Fruit fly (Drosophila melanogaster) whole organism, embryonic: Measurements from ENCODE around the gene amrt.
A peak's percentile ranks its signal among the peaks of the same experiment; 100 is the strongest.

ENCODE experiments used
- Antp ChIP-seq: fragments of 200-800 bp; sonication (Bioruptor generic); optimal IDR thresholded peaks from 3 replicates; lab custom pipeline; 2016; ENCODE audit warnings: missing biosample characterization, missing genetic modification characterization
- Blimp-1 ChIP-seq: fragments of 200-800 bp; sonication (Bioruptor generic); optimal IDR thresholded peaks from 3 replicates; lab custom pipeline; 2018; ENCODE audit warnings: missing biosample characterization, missing genetic modification characterization, mild to moderate bottlenecking, moderate library complexity, missing genetic modification reagents
- CG10366 ChIP-seq: fragments of 200-800 bp; sonication (Bioruptor generic); IDR thresholded peaks from 2 replicates; pipeline ENCODE4 v1.3.6; 2022; ENCODE audit warnings: missing biosample characterization, missing genetic modification characterization
- CG11723 ChIP-seq: fragments of 200-800 bp; sonication (Bioruptor generic); optimal IDR thresholded peaks from 2 replicates; lab custom pipeline; 2017; ENCODE audit warnings: missing biosample characterization, mild to moderate bottlenecking, missing genetic modification characterization
- CG12071 ChIP-seq: fragments of 200-800 bp; sonication (Bioruptor generic); optimal IDR thresholded peaks from 3 replicates; lab custom pipeline; 2018; ENCODE audit warnings: missing biosample characterization, mild to moderate bottlenecking, missing genetic modification characterization
- CG12155 ChIP-seq: fragments of 200-800 bp; sonication (Bioruptor generic); optimal IDR thresholded peaks from 3 replicates; lab custom pipeline; 2016; ENCODE audit warnings: missing biosample characterization, missing genetic modification characterization
- CG12659 ChIP-seq: fragments of 200-800 bp; sonication (Bioruptor generic); optimal IDR thresholded peaks from 3 replicates; lab custom pipeline; 2017; ENCODE audit warnings: mild to moderate bottlenecking, missing biosample characterization, missing genetic modification reagents, missing genetic modification characterization
- CG13775 ChIP-seq: fragments of 200-800 bp; sonication (Bioruptor generic); optimal IDR thresholded peaks from 3 replicates; lab custom pipeline; 2017; ENCODE audit warnings: missing biosample characterization, mild to moderate bottlenecking, missing genetic modification characterization
- CG14441 ChIP-seq: fragments of 200-800 bp; sonication (Bioruptor generic); IDR thresholded peaks from 2 replicates; pipeline ENCODE4 v1.3.6; 2022; ENCODE audit warnings: missing biosample characterization, missing genetic modification characterization
- CG14710 ChIP-seq: fragments of 200-800 bp; sonication (Bioruptor generic); optimal IDR thresholded peaks from 3 replicates; lab custom pipeline; 2019; ENCODE audit warnings: missing biosample characterization, mild to moderate bottlenecking, missing genetic modification characterization, moderate library complexity
- CG15073 ChIP-seq: fragments of 200-800 bp; sonication (Bioruptor generic); optimal IDR thresholded peaks from 2 replicates; lab custom pipeline; 2016; ENCODE audit warnings: missing biosample characterization, missing genetic modification characterization
- CG15696 ChIP-seq: fragments of 200-800 bp; sonication (Bioruptor generic); optimal IDR thresholded peaks from 2 replicates; lab custom pipeline; 2019; ENCODE audit warnings: missing biosample characterization, mild to moderate bottlenecking, missing genetic modification characterization, moderate library complexity
- CG2712 ChIP-seq: fragments of 200-800 bp; optimal IDR thresholded peaks from 3 replicates; lab custom pipeline; 2019; ENCODE audit warnings: missing biosample characterization, mild to moderate bottlenecking, missing genetic modification characterization, moderate library complexity
- CG4707 ChIP-seq: fragments of 200-800 bp; sonication (Bioruptor generic); optimal IDR thresholded peaks from 2 replicates; lab custom pipeline; 2018; ENCODE audit warnings: missing biosample characterization, mild to moderate bottlenecking, missing genetic modification characterization, moderate library complexity
- CG5245 ChIP-seq: fragments of 200-800 bp; sonication (Bioruptor generic); optimal IDR thresholded peaks from 3 replicates; lab custom pipeline; 2016; ENCODE audit warnings: missing biosample characterization, missing genetic modification characterization
- CG6765 ChIP-seq: fragments of 200-800 bp; sonication (Bioruptor generic); optimal IDR thresholded peaks from 3 replicates; lab custom pipeline; 2017; ENCODE audit warnings: missing biosample characterization, mild to moderate bottlenecking, missing genetic modification characterization
- CG7357 ChIP-seq: fragments of 200-800 bp; sonication (Bioruptor generic); IDR thresholded peaks from 3 replicates; pipeline ENCODE4 v1.3.6; 2022; ENCODE audit warnings: missing biosample characterization, missing genetic modification characterization
- CG7745 ChIP-seq: fragments of 200-800 bp; sonication (Bioruptor generic); optimal IDR thresholded peaks from 2 replicates; lab custom pipeline; 2018; ENCODE audit warnings: missing biosample characterization, mild to moderate bottlenecking, missing genetic modification characterization, moderate library complexity
- CG7928 ChIP-seq: fragments of 200-800 bp; sonication (Bioruptor generic); optimal IDR thresholded peaks from 2 replicates; lab custom pipeline; 2017; ENCODE audit warnings: missing biosample characterization, mild to moderate bottlenecking, missing genetic modification characterization
- CG8281 ChIP-seq: fragments of 200-800 bp; sonication (Bioruptor generic); optimal IDR thresholded peaks from 2 replicates; lab custom pipeline; 2018; ENCODE audit warnings: missing biosample characterization, mild to moderate bottlenecking, missing genetic modification characterization, moderate library complexity
- Camta ChIP-seq: fragments of 200-800 bp; sonication (Bioruptor generic); optimal IDR thresholded peaks from 2 replicates; lab custom pipeline; 2016; ENCODE audit warnings: missing biosample characterization, missing genetic modification characterization
- D ChIP-seq, 2 experiments: fragments of 200-800 bp in 1 of 2; fragments of >200 bp in 1 of 2; sonication (Bioruptor generic) in 1 of 2; optimal IDR thresholded peaks; 2 replicates in 1 of 2; 3 replicates in 1 of 2; lab custom pipeline; 2017; ENCODE audit warnings: mild to moderate bottlenecking in 1 of 2, missing biosample characterization in 1 of 2, missing genetic modification characterization in 1 of 2, missing genetic modification reagents in 1 of 2
- Dref ChIP-seq: fragments of 200-800 bp; sonication (Bioruptor generic); IDR thresholded peaks from 2 replicates; pipeline ENCODE4 v1.3.6; 2022; ENCODE audit warnings: missing biosample characterization, missing genetic modification characterization
- Drgx ChIP-seq: fragments of 200-800 bp; sonication (Bioruptor generic); IDR thresholded peaks from 2 replicates; pipeline ENCODE4 v1.3.6; 2022; ENCODE audit warnings: missing biosample characterization, missing genetic modification characterization
- Eip74EF ChIP-seq, 2 experiments: fragments of 200-800 bp in 1 of 2; fragments of >200 bp in 1 of 2; sonication (Bioruptor generic) in 1 of 2; optimal IDR thresholded peaks; 2 replicates each; lab custom pipeline; 2017 to 2019; ENCODE audit warnings: missing biosample characterization in 2 of 2, missing genetic modification characterization in 2 of 2, mild to moderate bottlenecking in 1 of 2, moderate library complexity in 1 of 2
- Mad ChIP-seq: fragments of 200-800 bp; sonication (Bioruptor generic); optimal IDR thresholded peaks from 2 replicates; lab custom pipeline; 2016; ENCODE audit warnings: missing biosample characterization, missing genetic modification characterization
- NK7.1 ChIP-seq: fragments of 200-800 bp; sonication (Bioruptor generic); optimal IDR thresholded peaks from 3 replicates; lab custom pipeline; 2016; ENCODE audit warnings: missing biosample characterization, missing genetic modification characterization
- Opbp ChIP-seq: fragments of 200-800 bp; sonication (Bioruptor generic); IDR thresholded peaks from 3 replicates; pipeline ENCODE4 v1.3.6; 2022; ENCODE audit warnings: missing biosample characterization, missing genetic modification characterization; ENCODE audit not compliant: partially characterized antibody
- PHDP ChIP-seq: fragments of 200-800 bp; sonication (Bioruptor generic); optimal IDR thresholded peaks from 3 replicates; lab custom pipeline; 2018; ENCODE audit warnings: missing biosample characterization, mild to moderate bottlenecking, missing genetic modification characterization, moderate library complexity
- Pdp1 ChIP-seq, 2 experiments: fragments of 200-800 bp; sonication (Bioruptor generic); optimal IDR thresholded peaks; 3 replicates each; lab custom pipeline; 2016; ENCODE audit warnings: missing biosample characterization in 2 of 2, missing genetic modification characterization in 2 of 2, mild to moderate bottlenecking in 1 of 2, moderate library complexity in 1 of 2
- Ptx1 ChIP-seq: fragments of 200-800 bp; sonication (Bioruptor generic); IDR thresholded peaks from 2 replicates; pipeline ENCODE4 v1.3.6; 2022; ENCODE audit warnings: missing biosample characterization, missing genetic modification characterization
- Sry-β ChIP-seq: fragments of 200-800 bp; sonication (Bioruptor generic); optimal IDR thresholded peaks from 2 replicates; lab custom pipeline; 2018; ENCODE audit warnings: missing biosample characterization, mild to moderate bottlenecking, missing genetic modification characterization, moderate library complexity
- Taf1 ChIP-seq: fragments of 200-800 bp; sonication (Bioruptor generic); IDR thresholded peaks from 2 replicates; pipeline ENCODE4 v1.3.6; 2022; ENCODE audit warnings: missing biosample characterization, missing genetic modification characterization
- Xrp1 ChIP-seq: fragments of 200-800 bp; sonication (Bioruptor generic); IDR thresholded peaks from 2 replicates; pipeline ENCODE4 v1.3.6; 2022; ENCODE audit warnings: missing biosample characterization, missing genetic modification characterization
- ac ChIP-seq: fragments of 200-800 bp; sonication (Bioruptor generic); optimal IDR thresholded peaks from 3 replicates; lab custom pipeline; 2017; ENCODE audit warnings: missing biosample characterization, mild to moderate bottlenecking, missing genetic modification characterization
- ase ChIP-seq: fragments of 200-800 bp; sonication (Bioruptor generic); IDR thresholded peaks from 3 replicates; pipeline ENCODE4 v1.3.6; 2022; ENCODE audit warnings: missing biosample characterization, missing genetic modification characterization
- cad ChIP-seq: fragments of >200 bp; optimal IDR thresholded peaks from 2 replicates; lab custom pipeline; 2017; ENCODE audit warnings: missing biosample characterization, missing genetic modification characterization
- cas ChIP-seq: fragments of 200-800 bp; sonication (Bioruptor generic); IDR thresholded peaks from 2 replicates; pipeline ENCODE4 v1.3.6; 2022; ENCODE audit warnings: missing biosample characterization, missing genetic modification characterization
- cg ChIP-seq: fragments of 200-800 bp; sonication (Bioruptor generic); optimal IDR thresholded peaks from 3 replicates; lab custom pipeline; 2019; ENCODE audit warnings: missing biosample characterization, mild to moderate bottlenecking, missing genetic modification characterization, moderate library complexity
- mld ChIP-seq: fragments of 200-800 bp; sonication (Bioruptor generic); IDR thresholded peaks from 3 replicates; pipeline ENCODE4 v1.3.6; 2022; ENCODE audit warnings: missing biosample characterization, missing genetic modification characterization; ENCODE audit not compliant: partially characterized antibody
- pfk ChIP-seq: fragments of 200-800 bp; sonication (Bioruptor generic); optimal IDR thresholded peaks from 2 replicates; lab custom pipeline; 2018; ENCODE audit warnings: missing biosample characterization, mild to moderate bottlenecking, missing genetic modification characterization, moderate library complexity
- pita ChIP-seq: fragments of 200-800 bp; sonication (Bioruptor generic); optimal IDR thresholded peaks from 2 replicates; lab custom pipeline; 2017; ENCODE audit warnings: missing biosample characterization, mild to moderate bottlenecking, missing genetic modification characterization
- pros ChIP-seq: fragments of 200-800 bp; sonication (Bioruptor generic); optimal IDR thresholded peaks from 3 replicates; lab custom pipeline; 2019; ENCODE audit warnings: missing biosample characterization, mild to moderate bottlenecking, missing genetic modification characterization, moderate library complexity
- ranshi ChIP-seq: fragments of 200-800 bp; sonication (Bioruptor generic); IDR thresholded peaks from 2 replicates; pipeline ENCODE4 v1.3.6; 2022; ENCODE audit warnings: missing biosample characterization, missing genetic modification characterization
- row ChIP-seq: fragments of 200-800 bp; sonication (Bioruptor generic); IDR thresholded peaks from 3 replicates; pipeline ENCODE4 v1.3.6; 2022; ENCODE audit warnings: missing biosample characterization, missing genetic modification characterization
- sr ChIP-seq: fragments of 200-800 bp; sonication (Bioruptor generic); IDR thresholded peaks from 3 replicates; pipeline ENCODE4 v1.3.6; 2022; ENCODE audit warnings: missing biosample characterization, missing genetic modification characterization
- unpg ChIP-seq: fragments of 200-800 bp; sonication (Bioruptor generic); optimal IDR thresholded peaks from 3 replicates; lab custom pipeline; 2018; ENCODE audit warnings: missing biosample characterization, mild to moderate bottlenecking, missing genetic modification characterization, moderate library complexity
- vvl ChIP-seq: fragments of 200-800 bp; sonication (Bioruptor generic); IDR thresholded peaks from 2 replicates; pipeline ENCODE4 v1.3.6; 2022; ENCODE audit warnings: missing biosample characterization, missing genetic modification characterization
- wek ChIP-seq: fragments of 200-800 bp; sonication (Bioruptor generic); optimal IDR thresholded peaks from 3 replicates; lab custom pipeline; 2018; ENCODE audit warnings: missing biosample characterization, mild to moderate bottlenecking, missing genetic modification characterization, moderate library complexity

Gene amrt

DNA sequence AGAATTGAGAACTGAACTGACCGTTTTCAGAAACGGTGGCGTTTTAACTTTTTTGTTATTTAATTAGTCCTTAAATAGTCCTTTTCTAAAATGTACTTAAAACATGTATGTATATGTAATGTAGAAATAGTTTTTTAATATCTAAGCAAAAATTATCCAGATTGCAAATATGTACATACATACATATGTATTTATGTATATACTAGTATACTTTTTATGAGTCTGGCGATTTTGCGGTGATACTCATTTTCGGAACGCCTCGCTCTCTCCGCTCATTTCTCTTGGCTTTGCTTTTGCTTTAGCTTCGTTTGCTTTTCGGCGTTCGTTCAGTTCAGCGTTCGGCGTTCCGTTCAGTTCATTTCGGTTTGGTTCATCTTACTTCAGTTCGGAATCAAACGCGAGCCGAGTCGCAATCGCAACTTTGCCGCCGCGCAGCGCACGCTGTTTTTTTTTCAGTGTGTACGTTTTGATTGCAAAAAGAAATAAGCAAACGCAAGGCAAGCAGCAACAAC lies 19.8 kb upstream of the amrt start, which contains the start of gene rdgB (continued):
- TF ChIP-seq CG14441 (GFP tag; lab: Robert Waterston, UW), result peak; percentile 62; the same call in 1 of the 2 replicates
- TF ChIP-seq cg (GFP tag; lab: Kevin White, UChicago), result no peak
- TF ChIP-seq pros, result no peak
- TF ChIP-seq unpg (GFP tag; lab: Kevin White, UChicago), result peak; percentile 65
- TF ChIP-seq cad (GFP tag; lab: Kevin White, UChicago), result no peak
- TF ChIP-seq CG7928 (GFP tag; lab: Kevin White, UChicago), result peak; percentile 9
- TF ChIP-seq cas (GFP tag; lab: Robert Waterston, UW), result no peak
- peak; percentile 59 for TF ChIP-seq CG12155 (GFP tag; lab: Kevin White, UChicago)
- peak; percentile 77 for TF ChIP-seq Blimp-1 (GFP tag; lab: Kevin White, UChicago)
- TF ChIP-seq CG4707, result no peak
- TF ChIP-seq CG11723 (GFP tag; lab: Kevin White, UChicago), result peak; percentile 72
- 0 out of 3 replicates have a peak, but pooled peaks have one; percentile 40 for TF ChIP-seq ase (GFP tag; lab: Robert Waterston, UW)
- peak; percentile 65; the same call in 1 of the 2 replicates for TF ChIP-seq ranshi (GFP tag; lab: Robert Waterston, UW)
- peak; percentile 60; the same call in 2 of the 3 replicates for TF ChIP-seq CG7357 (GFP tag; lab: Robert Waterston, UW)
- no peak for TF ChIP-seq Sry-β (GFP tag; lab: Kevin White, UChicago)
- TF ChIP-seq CG15696 (tag; lab: Kevin White, UChicago), result peak; percentile 35
- peak; percentile 85 for TF ChIP-seq CG2712 (tag; lab: Kevin White, UChicago)
- TF ChIP-seq vvl, result peak; percentile 83; the same call in 1 of the 2 replicates
- no peak for TF ChIP-seq D (optimal IDR thresholded peaks at IDR 0.05; lab: Kevin White, UChicago)
- TF ChIP-seq D (GFP tag; optimal IDR thresholded peaks at IDR 0.05; lab: Kevin White, UChicago), result peak; percentile 76
- peak; percentile 7 for TF ChIP-seq Antp (GFP tag; lab: Kevin White, UChicago)
- peak; percentile 39; the same call in 1 of the 2 replicates for TF ChIP-seq Taf1 (GFP tag; lab: Robert Waterston, UW)
- TF ChIP-seq Dref (GFP tag; lab: Robert Waterston, UW), result no peak
- TF ChIP-seq Eip74EF (GFP tag; optimal IDR thresholded peaks at IDR 0.05; lab: Kevin White, UChicago), result peak in 1 of 2 experiments; percentile 69
- TF ChIP-seq row (GFP tag; lab: Robert Waterston, UW), result peak; percentile 95
- TF ChIP-seq ac (GFP tag; lab: Kevin White, UChicago), result no peak
- TF ChIP-seq Ptx1, result peak; percentile 73
- peak; percentile 70 for TF ChIP-seq CG14710 (tag; lab: Kevin White, UChicago)
- no peak for TF ChIP-seq wek (GFP tag; lab: Kevin White, UChicago)
- TF ChIP-seq Drgx (GFP tag; lab: Robert Waterston, UW), result peak; percentile 71
- no peak for TF ChIP-seq mld
- TF ChIP-seq CG13775 (GFP tag; lab: Kevin White, UChicago), result peak; percentile 81
- TF ChIP-seq Mad, result peak; percentile 62
- peak; percentile 41 to 56 for TF ChIP-seq Pdp1 (GFP tag; optimal IDR thresholded peaks at IDR 0.05; lab: Kevin White, UChicago)
- peak; percentile 45 for TF ChIP-seq CG5245
- TF ChIP-seq Camta (GFP tag; lab: Kevin White, UChicago), result no peak
- TF ChIP-seq NK7.1 (GFP tag; lab: Kevin White, UChicago), result no peak
- TF ChIP-seq CG12071 (GFP tag; lab: Kevin White, UChicago), result peak; percentile 23
- TF ChIP-seq CG10366 (GFP tag; lab: Robert Waterston, UW), result peak; percentile 35
- no peak for TF ChIP-seq CG7745
- no peak for TF ChIP-seq CG15073 (GFP tag; lab: Kevin White, UChicago)
- TF ChIP-seq PHDP, result peak; percentile 78
- TF ChIP-seq CG8281 (tag; lab: Kevin White, UChicago), result peak; percentile 51
- no peak for TF ChIP-seq Opbp
- TF ChIP-seq pita (GFP tag; lab: Kevin White, UChicago), result no peak
- TF ChIP-seq CG12659 (GFP tag; lab: Kevin White, UChicago), result peak; percentile 87
- TF ChIP-seq Xrp1 (GFP tag; lab: Robert Waterston, UW), result peak; percentile 63
- peak; percentile 77 for TF ChIP-seq pfk (GFP tag; lab: Kevin White, UChicago)
- TF ChIP-seq CG6765, result peak; percentile 78
- TF ChIP-seq sr, result no peak
